Worm (Caenorhabditis elegans): ENCODE data around the gene sre-47.

The sre-47 gene

ce11 chrII:13964325-13964724 is 20.1 kb downstream of the sre-47 start:
- TF ChIP-seq ceh-14 (tag; optimal IDR thresholded peaks at IDR 0.05) (peak; percentile 17), nhr-11 (tag; optimal IDR thresholded peaks at IDR 0.05) (no peak), syd-9 (tag; optimal IDR thresholded peaks at IDR 0.05) (no peak)

ce11 chrII:13962319-13962718 is 22.1 kb downstream of the sre-47 start, which contains the start of gene rpi-1:
rpi-1 (minus strand) TSS chrII:13962419.
- no peak for TF ChIP-seq pag-3 (tag; optimal IDR thresholded peaks at IDR 0.05; ENCODE audit: borderline replicate concordance)
- TF ChIP-seq eyg-1 (tag; optimal IDR thresholded peaks at IDR 0.05), result no peak

ce11 chrII:13961567-13961966 is 22.9 kb downstream of the sre-47 start:
- TF ChIP-seq ref-2 (tag; optimal IDR thresholded peaks at IDR 0.05) (no peak), ttx-3 (tag; optimal IDR thresholded peaks at IDR 0.05) (no peak), tbx-7 (tag; optimal IDR thresholded peaks at IDR 0.05) (no peak), che-1 (tag; optimal IDR thresholded peaks at IDR 0.05) (no peak), ceh-24 (tag; optimal IDR thresholded peaks at IDR 0.05) (no peak), rnt-1 (tag; optimal IDR thresholded peaks at IDR 0.05) (no peak), C38D4.7 (GFP tag; optimal IDR thresholded peaks at IDR 0.05) (no peak), K02D7.2 (tag; optimal IDR thresholded peaks at IDR 0.05) (no peak), lin-11 (tag; optimal IDR thresholded peaks at IDR 0.05) (no peak)

- TF ChIP-seq ceh-2 (tag; optimal IDR thresholded peaks at IDR 0.05) (no peak), hlh-6 (tag; optimal IDR thresholded peaks at IDR 0.05) (no peak), sox-4 (tag; optimal IDR thresholded peaks at IDR 0.05) (no peak), hlh-15 (tag; optimal IDR thresholded peaks at IDR 0.05) (no peak), nfya-1 (tag; optimal IDR thresholded peaks at IDR 0.05) (no peak), lim-6 (tag; optimal IDR thresholded peaks at IDR 0.05) (no peak), ceh-30 (tag; optimal IDR thresholded peaks at IDR 0.05) (no peak), pat-9 (tag; optimal IDR thresholded peaks at IDR 0.05) (no peak), ceh-45 (GFP tag; IDR thresholded peaks at IDR 0.05) (no peak), sdc-2 (tag; optimal IDR thresholded peaks at IDR 0.05) (no peak), unc-42 (tag; optimal IDR thresholded peaks at IDR 0.05) (no peak), zip-5 (tag; optimal IDR thresholded peaks at IDR 0.05) (no peak), K09A11.1 (tag; optimal IDR thresholded peaks at IDR 0.05; ENCODE audit: insufficient read depth) (no peak), ceh-31 (tag; optimal IDR thresholded peaks at IDR 0.05) (no peak), ceh-14 (tag; optimal IDR thresholded peaks at IDR 0.05) (no peak)
Measured at ce11 chrII:13958359-13958758, 26.1 kb downstream of the sre-47 start.

- TF ChIP-seq fkh-10 (GFP tag; optimal IDR thresholded peaks at IDR 0.05), result no peak
- no peak for TF ChIP-seq fkh-6 (tag; optimal IDR thresholded peaks at IDR 0.05)
- TF ChIP-seq lim-6 (tag; optimal IDR thresholded peaks at IDR 0.05), result no peak
- TF ChIP-seq ets-4 (tag; optimal IDR thresholded peaks at IDR 0.05), result no peak
- no peak for TF ChIP-seq ref-2 (tag; optimal IDR thresholded peaks at IDR 0.05)
- TF ChIP-seq K02D7.2 (tag; optimal IDR thresholded peaks at IDR 0.05), result no peak
- TF ChIP-seq odd-2 (tag; optimal IDR thresholded peaks at IDR 0.05), result no peak
- TF ChIP-seq lin-11 (tag; optimal IDR thresholded peaks at IDR 0.05), result no peak
- TF ChIP-seq che-1 (tag; optimal IDR thresholded peaks at IDR 0.05), result no peak
- no peak for TF ChIP-seq sdc-2 (tag; optimal IDR thresholded peaks at IDR 0.05)
- no peak for TF ChIP-seq ceh-18 (tag; optimal IDR thresholded peaks at IDR 0.05)
- TF ChIP-seq tbx-7 (tag; optimal IDR thresholded peaks at IDR 0.05), result no peak
- no peak for TF ChIP-seq sox-2 (GFP tag; IDR thresholded peaks at IDR 0.05)
Measured at ce11 chrII:13957437-13957836, 27.0 kb downstream of the sre-47 start, which contains the start of gene zip-3. zip-3 (minus strand) TSS chrII:13957457.

Data from whole organism, late embryonic.